Worm (Caenorhabditis elegans) whole organism, mixed stage, embryonic: ENCODE results near the gene B0303.16.

ENCODE experiments used
- M03D4.4 ChIP-seq: sonication (generic microtip); optimal IDR thresholded peaks from 2 replicates; lab custom pipeline; 2017; ENCODE audit warnings: mild to moderate bottlenecking, missing genetic modification characterization, missing compliant biosample characterization
- bed-3 ChIP-seq: fragments of 200-800 bp; sonication (Bioruptor generic); optimal IDR thresholded peaks from 3 replicates; lab custom pipeline; 2018; ENCODE audit warnings: mild to moderate bottlenecking, missing genetic modification characterization, moderate library complexity, missing compliant biosample characterization
- blmp-1 ChIP-seq: fragments of 150-350 bp; optimal IDR thresholded peaks from 2 replicates; lab custom pipeline; 2014; ENCODE audit warnings: missing biosample characterization, missing genetic modification characterization
- ceh-83 ChIP-seq: fragments of 200-800 bp; sonication (Bioruptor generic); optimal IDR thresholded peaks from 2 replicates; lab custom pipeline; 2018; ENCODE audit warnings: mild to moderate bottlenecking, missing genetic modification characterization, missing compliant biosample characterization
- ces-1 ChIP-seq: fragments of 150-350 bp; optimal IDR thresholded peaks from 2 replicates; lab custom pipeline; 2014; ENCODE audit warnings: missing biosample characterization, missing genetic modification reagents, missing genetic modification characterization
- cnd-1 ChIP-seq: fragments of 200-800 bp; sonication (Bioruptor generic); optimal IDR thresholded peaks from 2 replicates; lab custom pipeline; 2018; ENCODE audit warnings: mild to moderate bottlenecking, missing genetic modification characterization, missing compliant biosample characterization
- drap-1 ChIP-seq: fragments of 200-800 bp; sonication (Bioruptor generic); optimal IDR thresholded peaks from 3 replicates; lab custom pipeline; 2018; ENCODE audit warnings: mild to moderate bottlenecking, missing genetic modification characterization, missing compliant biosample characterization
- elt-1 ChIP-seq: sonication (generic microtip); optimal IDR thresholded peaks from 2 replicates; lab custom pipeline; 2017; ENCODE audit warnings: missing genetic modification characterization, mild to moderate bottlenecking, missing compliant biosample characterization, antibody characterized with exemption, moderate library complexity, borderline replicate concordance; ENCODE audit not compliant: insufficient read depth
- elt-3 ChIP-seq: fragments of 150-350 bp; optimal IDR thresholded peaks from 2 replicates; lab custom pipeline; 2014; ENCODE audit warnings: missing biosample characterization, missing genetic modification characterization
- flh-1 ChIP-seq: fragments of 200-800 bp; sonication (Bioruptor generic); optimal IDR thresholded peaks from 2 replicates; lab custom pipeline; 2018; ENCODE audit warnings: mild to moderate bottlenecking, missing genetic modification characterization, moderate library complexity, missing compliant biosample characterization
- ham-2 ChIP-seq: fragments of 200-800 bp; sonication (Bioruptor generic); optimal IDR thresholded peaks from 2 replicates; lab custom pipeline; 2018; ENCODE audit warnings: mild to moderate bottlenecking, missing genetic modification characterization, missing compliant biosample characterization
- hlh-1 ChIP-seq: fragments of 150-350 bp; optimal IDR thresholded peaks from 2 replicates; lab custom pipeline; 2014; ENCODE audit warnings: missing biosample characterization, missing genetic modification reagents, missing genetic modification characterization
- lin-13 ChIP-seq: fragments of 150-350 bp; optimal IDR thresholded peaks from 2 replicates; lab custom pipeline; 2014; ENCODE audit warnings: missing biosample characterization, missing genetic modification characterization
- lin-32 ChIP-seq: fragments of 200-800 bp; sonication (Bioruptor generic); optimal IDR thresholded peaks from 2 replicates; lab custom pipeline; 2018; ENCODE audit warnings: mild to moderate bottlenecking, missing genetic modification characterization, missing compliant biosample characterization
- lsy-2 ChIP-seq: fragments of 150-350 bp; optimal IDR thresholded peaks from 2 replicates; lab custom pipeline; 2014; ENCODE audit warnings: missing biosample characterization, missing genetic modification characterization
- mab-5 ChIP-seq: fragments of 150-350 bp; optimal IDR thresholded peaks from 2 replicates; lab custom pipeline; 2014; ENCODE audit warnings: missing biosample characterization, missing genetic modification characterization
- mep-1 ChIP-seq: fragments of 150-350 bp; optimal IDR thresholded peaks from 2 replicates; lab custom pipeline; 2017; ENCODE audit warnings: missing biosample characterization, missing genetic modification reagents, missing genetic modification characterization, inconsistent platforms
- mls-2 ChIP-seq: sonication (generic microtip); optimal IDR thresholded peaks from 2 replicates; lab custom pipeline; 2016; ENCODE audit warnings: mild to moderate bottlenecking, missing genetic modification characterization, moderate library complexity, missing compliant biosample characterization
- nhr-12 ChIP-seq: fragments of 150-350 bp; optimal IDR thresholded peaks from 2 replicates; lab custom pipeline; 2014; ENCODE audit warnings: missing biosample characterization, missing genetic modification characterization
- nhr-2 ChIP-seq: fragments of 150-350 bp; optimal IDR thresholded peaks from 2 replicates; lab custom pipeline; 2014; ENCODE audit warnings: missing biosample characterization, missing genetic modification characterization
- nhr-237 ChIP-seq: fragments of 150-350 bp; optimal IDR thresholded peaks from 2 replicates; lab custom pipeline; 2014; ENCODE audit warnings: missing biosample characterization, missing genetic modification characterization
- nhr-28 ChIP-seq: fragments of 150-350 bp; optimal IDR thresholded peaks from 2 replicates; lab custom pipeline; 2014; ENCODE audit warnings: missing biosample characterization, missing genetic modification characterization
- nhr-76 ChIP-seq: sonication (generic microtip); optimal IDR thresholded peaks from 2 replicates; lab custom pipeline; 2017; ENCODE audit warnings: missing biosample characterization, missing genetic modification characterization
- pha-4 ChIP-seq: fragments of 150-350 bp; optimal IDR thresholded peaks from 2 replicates; lab custom pipeline; 2018; ENCODE audit warnings: missing biosample characterization, missing genetic modification reagents, missing genetic modification characterization
- sem-2 ChIP-seq: fragments of 200-800 bp; sonication (Bioruptor generic); optimal IDR thresholded peaks from 2 replicates; lab custom pipeline; 2018; ENCODE audit warnings: mild to moderate bottlenecking, missing genetic modification characterization, missing compliant biosample characterization
- snpc-4 ChIP-seq: fragments of 150-350 bp; optimal IDR thresholded peaks from 2 replicates; lab custom pipeline; 2014; ENCODE audit warnings: missing biosample characterization, missing genetic modification characterization
- sptf-1 ChIP-seq: sonication (generic microtip); optimal IDR thresholded peaks from 2 replicates; lab custom pipeline; 2017; ENCODE audit warnings: mild to moderate bottlenecking, missing genetic modification characterization, moderate library complexity, missing compliant biosample characterization
- tbx-8 ChIP-seq: fragments of 200-800 bp; sonication (Bioruptor generic); optimal IDR thresholded peaks from 2 replicates; lab custom pipeline; 2018; ENCODE audit warnings: mild to moderate bottlenecking, missing genetic modification characterization, moderate library complexity, missing compliant biosample characterization
- unc-120 ChIP-seq: sonication (generic microtip); optimal IDR thresholded peaks from 2 replicates; lab custom pipeline; 2017; ENCODE audit warnings: missing genetic modification characterization, missing compliant biosample characterization; ENCODE audit not compliant: poor library complexity, severe bottlenecking
- unc-39 ChIP-seq: fragments of 150-350 bp; optimal IDR thresholded peaks from 2 replicates; lab custom pipeline; 2014; ENCODE audit warnings: missing biosample characterization, missing genetic modification characterization
- unc-62 ChIP-seq: fragments of 150-350 bp; optimal IDR thresholded peaks from 2 replicates; lab custom pipeline; 2014; ENCODE audit warnings: missing biosample characterization, missing genetic modification reagents, missing genetic modification characterization

B0303.16 gene

ce11 chrIII:8658367-8658761 is 46.5 kb upstream of the B0303.16 start:
- TF ChIP-seq blmp-1 (tag; lab: Kevin White, UChicago), result no peak
- peak; percentile 43 for TF ChIP-seq nhr-237
- TF ChIP-seq hlh-1 (tag; lab: Kevin White, UChicago), result peak; percentile 38
- peak; percentile 97 for TF ChIP-seq unc-62
- TF ChIP-seq ces-1, result peak; percentile 48
- TF ChIP-seq mep-1 (tag; lab: Kevin White, UChicago), result peak; percentile 46
- peak; percentile 21 for TF ChIP-seq elt-3 (tag; lab: Kevin White, UChicago)
- TF ChIP-seq sptf-1 (tag; lab: Kevin White, UChicago), result no peak
- no peak for TF ChIP-seq flh-1
- no peak for TF ChIP-seq sem-2 (GFP tag; lab: Kevin White, UChicago)
- no peak for TF ChIP-seq ceh-83 (GFP tag; lab: Kevin White, UChicago)
- no peak for TF ChIP-seq nhr-12 (tag; lab: Kevin White, UChicago)
- TF ChIP-seq drap-1 (GFP tag; lab: Kevin White, UChicago), result no peak
- no peak for TF ChIP-seq unc-39 (tag; lab: Kevin White, UChicago)
- no peak for TF ChIP-seq lsy-2 (tag; lab: Kevin White, UChicago)
- TF ChIP-seq unc-120 (tag; lab: Kevin White, UChicago), result peak; percentile 59
- no peak for TF ChIP-seq elt-1 (tag; lab: Kevin White, UChicago)
- TF ChIP-seq nhr-76, result no peak
- no peak for TF ChIP-seq tbx-8 (GFP tag; lab: Kevin White, UChicago)
- TF ChIP-seq pha-4 (tag; lab: Kevin White, UChicago), result no peak
- no peak for TF ChIP-seq lin-32 (GFP tag; lab: Kevin White, UChicago)
- TF ChIP-seq M03D4.4 (tag; lab: Kevin White, UChicago), result no peak
- no peak for TF ChIP-seq cnd-1 (tag; lab: Kevin White, UChicago)
- TF ChIP-seq nhr-28 (tag; lab: Kevin White, UChicago), result no peak
- TF ChIP-seq, all 35 proteins: peak for 7

DNA sequence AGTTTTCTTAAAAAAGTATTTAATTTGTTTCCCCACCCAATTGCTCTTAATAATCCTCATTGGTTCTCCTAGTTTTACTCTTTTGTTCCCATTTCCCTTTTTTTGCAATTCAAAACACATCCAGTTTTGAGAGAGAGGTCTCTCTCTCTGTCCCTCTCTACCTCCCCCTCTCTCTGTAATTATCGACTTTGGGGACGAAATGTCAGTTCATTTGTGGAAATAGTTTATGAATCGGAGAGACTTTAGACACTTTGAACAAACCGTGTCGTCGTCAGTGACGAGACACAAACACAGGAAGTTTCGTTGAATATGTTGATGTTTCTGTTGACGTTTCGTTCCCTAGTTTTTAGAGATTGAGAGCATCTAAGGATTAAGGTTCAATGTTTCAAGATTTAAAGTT is 41.7 kb upstream of the B0303.16 start:
- TF ChIP-seq ces-1 (no peak), bed-3 (GFP tag; lab: Kevin White, UChicago) (no peak), blmp-1 (tag; lab: Kevin White, UChicago) (no peak), ham-2 (no peak), sem-2 (GFP tag; lab: Kevin White, UChicago) (no peak), nhr-76 (no peak), sptf-1 (tag; lab: Kevin White, UChicago) (no peak), nhr-2 (tag; lab: Kevin White, UChicago) (no peak), cnd-1 (tag; lab: Kevin White, UChicago) (no peak), tbx-8 (GFP tag; lab: Kevin White, UChicago) (no peak), mep-1 (tag; lab: Kevin White, UChicago) (no peak)
- TF ChIP-seq, all 35 proteins: peak for 0

- no peak for TF ChIP-seq mab-5 (tag; lab: Kevin White, UChicago)
Measured at ce11 chrIII:8664897-8665388, 39.9 kb upstream of the B0303.16 start, which contains the start of gene F22B7.1. Gene F22B7.1 (plus strand): TSS chrIII:8665338.

- TF ChIP-seq lin-13 (tag; lab: Kevin White, UChicago) (no peak), mep-1 (tag; lab: Kevin White, UChicago) (no peak), cnd-1 (tag; lab: Kevin White, UChicago) (no peak), ham-2 (no peak), mls-2 (tag; lab: Kevin White, UChicago) (no peak), ces-1 (no peak), snpc-4 (tag; lab: Kevin White, UChicago) (no peak), ceh-83 (GFP tag; lab: Kevin White, UChicago) (no peak), hlh-1 (tag; lab: Kevin White, UChicago) (no peak), nhr-76 (no peak), mab-5 (tag; lab: Kevin White, UChicago) (no peak), flh-1 (no peak), nhr-2 (tag; lab: Kevin White, UChicago) (no peak), unc-62 (no peak), sptf-1 (tag; lab: Kevin White, UChicago) (no peak), unc-39 (tag; lab: Kevin White, UChicago) (no peak)
- TF ChIP-seq, all 35 proteins: peak for 0
Measured at ce11 chrIII:8667382-8667781, 37.5 kb upstream of the B0303.16 start, which contains the start of gene dpy-19. Gene dpy-19 (minus strand): TSS chrIII:8667482.
